Worm (Caenorhabditis elegans): ENCODE measurements around the gene oac-59.

The oac-59 gene

ce11 chrIV:12259161-12259870 is 41.7 kb downstream of the oac-59 start, which contains the start of gene Y39C12A.9:
Gene Y39C12A.9, minus strand, starts transcription at chrIV:12259211.
- peak in 1 of 2 experiments; percentile 33 for TF ChIP-seq lsy-2 (tag; optimal IDR thresholded peaks at IDR 0.05)
- TF ChIP-seq gmeb-1 (tag; optimal IDR thresholded peaks at IDR 0.05): no peak
- peak; percentile 1 for TF ChIP-seq C34F6.9 (tag; optimal IDR thresholded peaks at IDR 0.05)
- peak; percentile 64 for TF ChIP-seq nhr-129 (tag; optimal IDR thresholded peaks at IDR 0.05)
- TF ChIP-seq unc-55 (GFP tag; optimal IDR thresholded peaks at IDR 0.05): peak; percentile 14

- TF ChIP-seq ceh-82 (tag; optimal IDR thresholded peaks at IDR 0.05) (no peak), lsy-2 (tag; optimal IDR thresholded peaks at IDR 0.05) (no peak), lin-11 (tag; optimal IDR thresholded peaks at IDR 0.05) (no peak), nhr-25 (tag; optimal IDR thresholded peaks at IDR 0.05) (no peak), gmeb-1 (tag; optimal IDR thresholded peaks at IDR 0.05) (no peak), sem-4 (tag; optimal IDR thresholded peaks at IDR 0.05) (no peak), ama-1 (optimal IDR thresholded peaks at IDR 0.05) (no peak), Y55F3AM.14 (GFP tag; optimal IDR thresholded peaks at IDR 0.05) (no peak), blmp-1 (tag; optimal IDR thresholded peaks at IDR 0.05; ENCODE audit: insufficient read depth) (no peak), unc-55 (GFP tag; optimal IDR thresholded peaks at IDR 0.05) (no peak), mab-5 (tag; optimal IDR thresholded peaks at IDR 0.05) (no peak), elt-3 (tag; optimal IDR thresholded peaks at IDR 0.05) (no peak), ZK546.5 (tag; optimal IDR thresholded peaks at IDR 0.05) (no peak), F13H6.1 (tag; optimal IDR thresholded peaks at IDR 0.05) (no peak)
Observed at ce11 chrIV:12252579-12252978, 48.5 kb downstream of the oac-59 start, which contains the start of gene dnj-26. Gene dnj-26, minus strand, starts transcription at chrIV:12252679.

- TF ChIP-seq nhr-129 (tag; optimal IDR thresholded peaks at IDR 0.05) (no peak), ztf-4 (tag; optimal IDR thresholded peaks at IDR 0.05) (no peak), crh-2 (tag; optimal IDR thresholded peaks at IDR 0.05) (no peak), blmp-1 (tag; optimal IDR thresholded peaks at IDR 0.05; ENCODE audit: insufficient read depth) (no peak), Y55F3AM.14 (GFP tag; optimal IDR thresholded peaks at IDR 0.05) (no peak), lin-39 (tag; optimal IDR thresholded peaks at IDR 0.05) (no peak), lin-11 (tag; optimal IDR thresholded peaks at IDR 0.05) (no peak), nhr-21 (tag; optimal IDR thresholded peaks at IDR 0.05) (no peak), nhr-10 (tag; optimal IDR thresholded peaks at IDR 0.05) (no peak), elt-3 (tag; optimal IDR thresholded peaks at IDR 0.05) (no peak), gmeb-1 (tag; optimal IDR thresholded peaks at IDR 0.05) (no peak), unc-55 (GFP tag; optimal IDR thresholded peaks at IDR 0.05) (no peak), C34F6.9 (tag; optimal IDR thresholded peaks at IDR 0.05) (no peak), sma-3 (GFP tag; optimal IDR thresholded peaks at IDR 0.05) (no peak)
Observed at ce11 chrIV:12244706-12245105, 56.4 kb downstream of the oac-59 start, which contains the start of gene sre-15. Gene sre-15, minus strand, starts transcription at chrIV:12244806.

Data from whole organism, L2 larva.